Fruit fly (Drosophila melanogaster) whole organism, prepupa: ENCODE measurements around the gene CG31975.

Experiments
- Blimp-1 ChIP-seq: fragments of 200-800 bp; sonication (Bioruptor generic); optimal IDR thresholded peaks from 3 replicates; lab custom pipeline; 2017; ENCODE audit warnings: missing biosample characterization, missing genetic modification characterization, mild to moderate bottlenecking, moderate library complexity, missing genetic modification reagents
- CG10631 ChIP-seq: fragments of 200-800 bp; sonication (Bioruptor generic); optimal IDR thresholded peaks from 2 replicates; lab custom pipeline; 2016; ENCODE audit warnings: missing biosample characterization, missing genetic modification characterization
- CG11294 ChIP-seq: fragments of 200-800 bp; sonication (Bioruptor generic); IDR thresholded peaks from 2 replicates; pipeline ENCODE4 v1.3.6; 2022; ENCODE audit warnings: missing biosample characterization, missing genetic modification characterization
- CG15336 ChIP-seq: fragments of 200-800 bp; sonication (Bioruptor generic); IDR thresholded peaks from 2 replicates; pipeline ENCODE4 v1.3.6; 2022; ENCODE audit warnings: missing biosample characterization, missing genetic modification characterization
- CG16779 ChIP-seq: fragments of 200-800 bp; sonication (Bioruptor generic); optimal IDR thresholded peaks from 3 replicates; lab custom pipeline; 2017; ENCODE audit warnings: missing biosample characterization, mild to moderate bottlenecking, missing genetic modification characterization
- CG3032 ChIP-seq: fragments of 200-800 bp; optimal IDR thresholded peaks from 2 replicates; lab custom pipeline; 2019; ENCODE audit warnings: missing biosample characterization, mild to moderate bottlenecking, missing genetic modification characterization, moderate library complexity
- CG34406 ChIP-seq: fragments of 200-800 bp; sonication (Bioruptor generic); optimal IDR thresholded peaks from 3 replicates; lab custom pipeline; 2016; ENCODE audit warnings: missing biosample characterization, missing genetic modification characterization
- CG3919 ChIP-seq: fragments of 200-800 bp; sonication (Bioruptor generic); optimal IDR thresholded peaks from 3 replicates; lab custom pipeline; 2016; ENCODE audit warnings: missing biosample characterization, missing genetic modification characterization
- CG4318 ChIP-seq: fragments of 200-800 bp; sonication (Bioruptor generic); optimal IDR thresholded peaks from 3 replicates; lab custom pipeline; 2017; ENCODE audit warnings: missing biosample characterization, mild to moderate bottlenecking, missing genetic modification characterization
- CG6276 ChIP-seq: fragments of 200-800 bp; sonication (Bioruptor generic); optimal IDR thresholded peaks from 2 replicates; lab custom pipeline; 2017; ENCODE audit warnings: missing biosample characterization, mild to moderate bottlenecking, missing genetic modification characterization
- CG6808 ChIP-seq: fragments of 200-800 bp; sonication (Bioruptor generic); optimal IDR thresholded peaks from 3 replicates; lab custom pipeline; 2017; ENCODE audit warnings: missing biosample characterization, missing genetic modification characterization, mild to moderate bottlenecking, moderate library complexity, missing genetic modification reagents
- CG6854 ChIP-seq: fragments of 200-800 bp; sonication (Bioruptor generic); optimal IDR thresholded peaks from 2 replicates; lab custom pipeline; 2017; ENCODE audit warnings: missing biosample characterization, mild to moderate bottlenecking, missing genetic modification characterization
- CG8119 ChIP-seq: fragments of 200-800 bp; sonication (Bioruptor generic); IDR thresholded peaks from 3 replicates; pipeline ENCODE4 v1.3.6; 2022; ENCODE audit warnings: missing biosample characterization, missing genetic modification characterization
- CG8632 ChIP-seq: fragments of 200-800 bp; sonication (Bioruptor generic); optimal IDR thresholded peaks from 3 replicates; lab custom pipeline; 2016; ENCODE audit warnings: missing biosample characterization, missing genetic modification characterization
- Eip78C ChIP-seq: fragments of 200-800 bp; sonication (Bioruptor generic); peaks from one replicate; lab custom pipeline; 2016; ENCODE audit warnings: missing biosample characterization, missing genetic modification characterization
- Ets96B ChIP-seq: fragments of 200-800 bp; optimal IDR thresholded peaks from 2 replicates; lab custom pipeline; 2019; ENCODE audit warnings: missing biosample characterization, mild to moderate bottlenecking, missing genetic modification characterization, moderate library complexity
- Sox14 ChIP-seq: fragments of 200-800 bp; sonication (Bioruptor generic); optimal IDR thresholded peaks from 3 replicates; lab custom pipeline; 2016; ENCODE audit warnings: missing biosample characterization, missing genetic modification characterization
- Sox15 ChIP-seq: fragments of 200-800 bp; sonication (Bioruptor generic); optimal IDR thresholded peaks from 3 replicates; lab custom pipeline; 2016; ENCODE audit warnings: missing biosample characterization, missing genetic modification characterization
- acj6 ChIP-seq: fragments of 200-800 bp; sonication (Bioruptor generic); optimal IDR thresholded peaks from 3 replicates; lab custom pipeline; 2016; ENCODE audit warnings: missing biosample characterization, missing genetic modification characterization
- cyc ChIP-seq: fragments of 200-800 bp; sonication (Bioruptor generic); optimal IDR thresholded peaks from 3 replicates; lab custom pipeline; 2016; ENCODE audit warnings: missing biosample characterization, missing genetic modification characterization
- dac ChIP-seq: fragments of 200-800 bp; sonication (Bioruptor generic); optimal IDR thresholded peaks from 2 replicates; lab custom pipeline; 2017; ENCODE audit warnings: missing biosample characterization, mild to moderate bottlenecking, missing genetic modification characterization
- dsx ChIP-seq: fragments of 200-800 bp; optimal IDR thresholded peaks from 3 replicates; lab custom pipeline; 2019; ENCODE audit warnings: missing biosample characterization, mild to moderate bottlenecking, missing genetic modification characterization, moderate library complexity; ENCODE audit not compliant: poor library complexity, severe bottlenecking
- esn ChIP-seq: fragments of 200-800 bp; sonication (Bioruptor generic); optimal IDR thresholded peaks from 2 replicates; lab custom pipeline; 2016; ENCODE audit warnings: missing biosample characterization, mild to moderate bottlenecking, missing genetic modification characterization, moderate library complexity
- fd85E ChIP-seq: fragments of 200-800 bp; sonication (Bioruptor generic); optimal IDR thresholded peaks from 3 replicates; lab custom pipeline; 2016; ENCODE audit warnings: missing biosample characterization, missing genetic modification characterization
- fkh ChIP-seq: fragments of 200-800 bp; sonication (Bioruptor generic); optimal IDR thresholded peaks from 3 replicates; lab custom pipeline; 2017; ENCODE audit warnings: missing biosample characterization, mild to moderate bottlenecking, missing genetic modification characterization, moderate library complexity
- net ChIP-seq: fragments of 200-800 bp; sonication (Bioruptor generic); optimal IDR thresholded peaks from 3 replicates; lab custom pipeline; 2016; ENCODE audit warnings: missing biosample characterization, missing genetic modification characterization
- pdm3 ChIP-seq: fragments of 200-800 bp; sonication (Bioruptor generic); optimal IDR thresholded peaks from 3 replicates; lab custom pipeline; 2016; ENCODE audit warnings: missing biosample characterization, missing genetic modification characterization
- salr ChIP-seq, 2 experiments: fragments of 200-800 bp; sonication (Bioruptor generic); optimal IDR thresholded peaks; 3 replicates each; lab custom pipeline; 2016 to 2018; ENCODE audit warnings: missing biosample characterization in 2 of 2, missing genetic modification characterization in 2 of 2, mild to moderate bottlenecking in 1 of 2

CG31975 gene

dm6 chr2L:90081-90480 lies 50.7 kb downstream of the CG31975 start:
- TF ChIP-seq CG16779 (tag; lab: Kevin White, UChicago) (no peak), CG11294 (GFP tag; lab: Robert Waterston, UW) (no peak), CG34406 (GFP tag; lab: Kevin White, UChicago) (no peak), CG8119 (no peak), dsx (GFP tag; lab: Kevin White, UChicago) (no peak), Sox15 (GFP tag; lab: Kevin White, UChicago) (no peak), dac (no peak), CG8632 (no peak), acj6 (GFP tag; lab: Kevin White, UChicago) (no peak), net (GFP tag; lab: Kevin White, UChicago) (no peak), cyc (GFP tag; lab: Kevin White, UChicago) (no peak), pdm3 (GFP tag; lab: Kevin White, UChicago) (no peak), CG15336 (no peak), CG3919 (GFP tag; lab: Kevin White, UChicago) (no peak), fd85E (GFP tag; lab: Kevin White, UChicago) (no peak), CG3032 (tag; lab: Kevin White, UChicago) (no peak), salr (GFP tag; optimal IDR thresholded peaks at IDR 0.05; lab: Kevin White, UChicago) (no peak), fkh (no peak)

- TF ChIP-seq Eip78C (GFP tag; lab: Kevin White, UChicago) (peak; percentile 42), Ets96B (no peak), CG4318 (no peak), CG6276 (no peak), CG10631 (no peak), CG6808 (GFP tag; lab: Kevin White, UChicago) (no peak)
Observed at dm6 chr2L:89158-89557, 51.6 kb downstream of the CG31975 start.

dm6 chr2L:88528-88927 lies 52.3 kb downstream of the CG31975 start:
- TF ChIP-seq Sox14 (GFP tag; lab: Kevin White, UChicago) = no peak
- peak; percentile 81 for TF ChIP-seq Blimp-1
- TF ChIP-seq esn (GFP tag; lab: Kevin White, UChicago) = peak; percentile 1
- peak; percentile 8 for TF ChIP-seq CG6854 (GFP tag; lab: Kevin White, UChicago)
